Fruit fly (Drosophila melanogaster) whole organism, embryonic: ENCODE results near the gene Art9.

Source experiments
- Ada2b ChIP-seq: fragments of 200-800 bp; sonication (Bioruptor generic); IDR thresholded peaks from 2 replicates; pipeline ENCODE4 v1.3.6; 2022; ENCODE audit warnings: missing biosample characterization, missing genetic modification characterization
- Asciz ChIP-seq: fragments of 200-800 bp; sonication (Bioruptor generic); optimal IDR thresholded peaks from 2 replicates; lab custom pipeline; 2017; ENCODE audit warnings: missing biosample characterization, mild to moderate bottlenecking, missing genetic modification characterization, missing genetic modification reagents
- Atf3 ChIP-seq: fragments of 200-800 bp; sonication (Bioruptor generic); optimal IDR thresholded peaks from 3 replicates; lab custom pipeline; 2016; ENCODE audit warnings: missing biosample characterization, missing genetic modification characterization
- B-H1 ChIP-seq: fragments of 200-800 bp; sonication (Bioruptor generic); IDR thresholded peaks from 3 replicates; pipeline ENCODE4 v1.3.6; 2022; ENCODE audit warnings: missing biosample characterization, missing genetic modification characterization
- Bgb ChIP-seq: fragments of 200-800 bp; sonication (Bioruptor generic); IDR thresholded peaks from 2 replicates; pipeline ENCODE4 v1.3.6; 2022; ENCODE audit warnings: missing biosample characterization, missing genetic modification characterization; ENCODE audit not compliant: partially characterized antibody
- CG10431 ChIP-seq: fragments of 200-800 bp; sonication (Bioruptor generic); optimal IDR thresholded peaks from 3 replicates; lab custom pipeline; 2018; ENCODE audit warnings: missing biosample characterization, mild to moderate bottlenecking, missing genetic modification characterization
- CG10654 ChIP-seq: fragments of 200-800 bp; sonication (Bioruptor generic); optimal IDR thresholded peaks from 2 replicates; lab custom pipeline; 2016; ENCODE audit warnings: missing biosample characterization, missing genetic modification characterization
- CG12299 ChIP-seq: fragments of 200-800 bp; sonication (Bioruptor generic); optimal IDR thresholded peaks from 2 replicates; lab custom pipeline; 2018; ENCODE audit warnings: missing biosample characterization, mild to moderate bottlenecking, missing genetic modification characterization
- CG12942 ChIP-seq: fragments of 200-800 bp; sonication (Bioruptor generic); optimal IDR thresholded peaks from 3 replicates; lab custom pipeline; 2016; ENCODE audit warnings: missing biosample characterization, missing genetic modification characterization
- CG14710 ChIP-seq: fragments of 200-800 bp; sonication (Bioruptor generic); optimal IDR thresholded peaks from 3 replicates; lab custom pipeline; 2019; ENCODE audit warnings: missing biosample characterization, mild to moderate bottlenecking, missing genetic modification characterization, moderate library complexity
- CG14965 ChIP-seq: fragments of 200-800 bp; sonication (Bioruptor generic); optimal IDR thresholded peaks from 2 replicates; lab custom pipeline; 2016; ENCODE audit warnings: missing biosample characterization, missing genetic modification characterization, borderline replicate concordance
- CG17361 ChIP-seq: fragments of 200-800 bp; sonication (Bioruptor generic); IDR thresholded peaks from 3 replicates; pipeline ENCODE4 v1.3.6; 2022; ENCODE audit warnings: missing biosample characterization, missing genetic modification characterization
- CG17829 ChIP-seq: fragments of 200-800 bp; optimal IDR thresholded peaks from 2 replicates; lab custom pipeline; 2019; ENCODE audit warnings: missing biosample characterization, mild to moderate bottlenecking, missing genetic modification characterization, moderate library complexity
- CG2116 ChIP-seq: fragments of 200-800 bp; sonication (Bioruptor generic); optimal IDR thresholded peaks from 3 replicates; lab custom pipeline; 2018; ENCODE audit warnings: missing biosample characterization, mild to moderate bottlenecking, missing genetic modification characterization
- CG30020 ChIP-seq: fragments of 200-800 bp; optimal IDR thresholded peaks from 2 replicates; lab custom pipeline; 2019; ENCODE audit warnings: missing biosample characterization, mild to moderate bottlenecking, missing genetic modification characterization, moderate library complexity
- CG4360 ChIP-seq: fragments of 200-800 bp; sonication (Bioruptor generic); IDR thresholded peaks from 2 replicates; pipeline ENCODE4 v1.3.6; 2022; ENCODE audit warnings: missing biosample characterization, missing genetic modification characterization
- CG6175 ChIP-seq: fragments of 200-800 bp; sonication (Bioruptor generic); IDR thresholded peaks from 3 replicates; pipeline ENCODE4 v1.3.6; 2022; ENCODE audit warnings: missing biosample characterization, missing genetic modification characterization
- CG7745 ChIP-seq: fragments of 200-800 bp; sonication (Bioruptor generic); optimal IDR thresholded peaks from 2 replicates; lab custom pipeline; 2018; ENCODE audit warnings: missing biosample characterization, mild to moderate bottlenecking, missing genetic modification characterization, moderate library complexity
- CG8944 ChIP-seq: fragments of 200-800 bp; sonication (Bioruptor generic); optimal IDR thresholded peaks from 3 replicates; lab custom pipeline; 2016; ENCODE audit warnings: missing biosample characterization, missing genetic modification characterization
- CHES-1-like ChIP-seq: fragments of 200-800 bp; sonication (Bioruptor generic); optimal IDR thresholded peaks from 2 replicates; lab custom pipeline; 2016; ENCODE audit warnings: missing biosample characterization, missing genetic modification characterization
- Ets65A ChIP-seq: fragments of 200-800 bp; sonication (Bioruptor generic); peaks from one replicate; lab custom pipeline; 2016; ENCODE audit warnings: missing biosample characterization, missing genetic modification characterization
- Fer1 ChIP-seq: fragments of 200-800 bp; sonication (Bioruptor generic); optimal IDR thresholded peaks from 2 replicates; lab custom pipeline; 2017; ENCODE audit warnings: missing biosample characterization, mild to moderate bottlenecking, missing genetic modification characterization
- Fer2 ChIP-seq: fragments of 200-800 bp; sonication (Bioruptor generic); optimal IDR thresholded peaks from 2 replicates; lab custom pipeline; 2018; ENCODE audit warnings: missing biosample characterization, mild to moderate bottlenecking, missing genetic modification characterization, moderate library complexity
- HLH3B ChIP-seq: fragments of 200-800 bp; sonication (Bioruptor generic); IDR thresholded peaks from 2 replicates; pipeline ENCODE4 v1.3.6; 2022; ENCODE audit warnings: missing biosample characterization, missing genetic modification characterization
- Med ChIP-seq: fragments of 200-800 bp; sonication (Bioruptor generic); peaks from one replicate; lab custom pipeline; 2016; ENCODE audit warnings: missing biosample characterization, missing genetic modification characterization, mild to moderate bottlenecking, inconsistent platforms, moderate library complexity
- Mes4 ChIP-seq: fragments of 200-800 bp; sonication (Bioruptor generic); optimal IDR thresholded peaks from 2 replicates; lab custom pipeline; 2016; ENCODE audit warnings: missing biosample characterization, missing genetic modification characterization
- Side ChIP-seq: fragments of 200-800 bp; sonication (Bioruptor generic); optimal IDR thresholded peaks from 2 replicates; lab custom pipeline; 2016; ENCODE audit warnings: missing biosample characterization, missing genetic modification characterization
- Six4 ChIP-seq: fragments of 200-800 bp; sonication (Bioruptor generic); optimal IDR thresholded peaks from 2 replicates; lab custom pipeline; 2016; ENCODE audit warnings: missing biosample characterization, missing genetic modification characterization
- aop ChIP-seq: fragments of 200-800 bp; sonication (Bioruptor generic); IDR thresholded peaks from 2 replicates; pipeline ENCODE4 v1.3.6; 2022; ENCODE audit warnings: missing biosample characterization, missing genetic modification characterization
- chm ChIP-seq: fragments of 200-800 bp; sonication (Bioruptor generic); IDR thresholded peaks from 2 replicates; pipeline ENCODE4 v1.3.6; 2022; ENCODE audit warnings: missing biosample characterization, missing genetic modification characterization
- danr ChIP-seq: fragments of 200-800 bp; sonication (Bioruptor generic); IDR thresholded peaks from 2 replicates; pipeline ENCODE4 v1.3.6; 2022; ENCODE audit warnings: missing biosample characterization, missing genetic modification characterization
- emc ChIP-seq: fragments of 200-800 bp; sonication (Bioruptor generic); optimal IDR thresholded peaks from 2 replicates; lab custom pipeline; 2016; ENCODE audit warnings: missing biosample characterization, missing genetic modification characterization
- fru ChIP-seq: fragments of >200 bp; optimal IDR thresholded peaks from 2 replicates; lab custom pipeline; 2017
- grau ChIP-seq: fragments of 200-800 bp; optimal IDR thresholded peaks from 3 replicates; lab custom pipeline; 2019; ENCODE audit warnings: missing biosample characterization, mild to moderate bottlenecking, missing genetic modification characterization, moderate library complexity
- grn ChIP-seq: fragments of 200-800 bp; sonication (Bioruptor generic); optimal IDR thresholded peaks from 3 replicates; lab custom pipeline; 2017; ENCODE audit warnings: missing biosample characterization, missing genetic modification characterization
- gsb-n ChIP-seq: fragments of 200-800 bp; sonication (Bioruptor generic); optimal IDR thresholded peaks from 3 replicates; lab custom pipeline; 2018; ENCODE audit warnings: missing biosample characterization, mild to moderate bottlenecking, missing genetic modification characterization
- jing ChIP-seq: fragments of 200-800 bp; sonication (Bioruptor generic); optimal IDR thresholded peaks from 2 replicates; lab custom pipeline; 2018; ENCODE audit warnings: missing biosample characterization, mild to moderate bottlenecking, missing genetic modification characterization
- lmd ChIP-seq: fragments of 200-800 bp; sonication (Bioruptor generic); IDR thresholded peaks from 2 replicates; pipeline ENCODE4 v1.3.6; 2022; ENCODE audit warnings: missing biosample characterization, missing genetic modification characterization
- nom ChIP-seq: fragments of 200-800 bp; sonication (Bioruptor generic); optimal IDR thresholded peaks from 2 replicates; lab custom pipeline; 2017; ENCODE audit warnings: missing biosample characterization, missing genetic modification characterization, mild to moderate bottlenecking, moderate library complexity, missing genetic modification reagents
- phol ChIP-seq: fragments of 200-800 bp; sonication (Bioruptor generic); optimal IDR thresholded peaks from 3 replicates; lab custom pipeline; 2018; ENCODE audit warnings: missing biosample characterization, mild to moderate bottlenecking, missing genetic modification characterization, moderate library complexity
- pum ChIP-seq: fragments of 200-800 bp; sonication (Bioruptor generic); optimal IDR thresholded peaks from 2 replicates; lab custom pipeline; 2016; ENCODE audit warnings: missing biosample characterization, missing genetic modification characterization
- sim ChIP-seq: fragments of 200-800 bp; sonication (Bioruptor generic); IDR thresholded peaks from 2 replicates; pipeline ENCODE4 v1.3.6; 2022; ENCODE audit warnings: missing biosample characterization, missing genetic modification characterization
- slp2 ChIP-seq: fragments of 200-800 bp; sonication (Bioruptor generic); optimal IDR thresholded peaks from 2 replicates; lab custom pipeline; 2016; ENCODE audit warnings: missing biosample characterization, missing genetic modification characterization
- ssp ChIP-seq: fragments of 200-800 bp; sonication (Bioruptor generic); IDR thresholded peaks from 2 replicates; pipeline ENCODE4 v1.3.6; 2022; ENCODE audit warnings: missing biosample characterization, missing genetic modification characterization
- tap ChIP-seq: fragments of 200-800 bp; optimal IDR thresholded peaks from 3 replicates; lab custom pipeline; 2019; ENCODE audit warnings: missing biosample characterization, mild to moderate bottlenecking, missing genetic modification characterization, moderate library complexity
- tio ChIP-seq: fragments of 200-800 bp; sonication (Bioruptor generic); optimal IDR thresholded peaks from 2 replicates; lab custom pipeline; 2017; ENCODE audit warnings: missing biosample characterization, missing genetic modification characterization, inconsistent platforms
- tup ChIP-seq: fragments of 200-800 bp; sonication (Bioruptor generic); optimal IDR thresholded peaks from 2 replicates; lab custom pipeline; 2016; ENCODE audit warnings: missing biosample characterization, mild to moderate bottlenecking, missing genetic modification characterization, moderate library complexity
- unpg ChIP-seq: fragments of 200-800 bp; sonication (Bioruptor generic); optimal IDR thresholded peaks from 3 replicates; lab custom pipeline; 2018; ENCODE audit warnings: missing biosample characterization, mild to moderate bottlenecking, missing genetic modification characterization, moderate library complexity
- wek ChIP-seq: fragments of 200-800 bp; sonication (Bioruptor generic); optimal IDR thresholded peaks from 3 replicates; lab custom pipeline; 2018; ENCODE audit warnings: missing biosample characterization, mild to moderate bottlenecking, missing genetic modification characterization, moderate library complexity
- wor ChIP-seq: fragments of 200-800 bp; sonication (Bioruptor generic); IDR thresholded peaks from 2 replicates; pipeline ENCODE4 v1.3.6; 2022; ENCODE audit warnings: missing biosample characterization, missing genetic modification characterization

Gene Art9

DNA sequence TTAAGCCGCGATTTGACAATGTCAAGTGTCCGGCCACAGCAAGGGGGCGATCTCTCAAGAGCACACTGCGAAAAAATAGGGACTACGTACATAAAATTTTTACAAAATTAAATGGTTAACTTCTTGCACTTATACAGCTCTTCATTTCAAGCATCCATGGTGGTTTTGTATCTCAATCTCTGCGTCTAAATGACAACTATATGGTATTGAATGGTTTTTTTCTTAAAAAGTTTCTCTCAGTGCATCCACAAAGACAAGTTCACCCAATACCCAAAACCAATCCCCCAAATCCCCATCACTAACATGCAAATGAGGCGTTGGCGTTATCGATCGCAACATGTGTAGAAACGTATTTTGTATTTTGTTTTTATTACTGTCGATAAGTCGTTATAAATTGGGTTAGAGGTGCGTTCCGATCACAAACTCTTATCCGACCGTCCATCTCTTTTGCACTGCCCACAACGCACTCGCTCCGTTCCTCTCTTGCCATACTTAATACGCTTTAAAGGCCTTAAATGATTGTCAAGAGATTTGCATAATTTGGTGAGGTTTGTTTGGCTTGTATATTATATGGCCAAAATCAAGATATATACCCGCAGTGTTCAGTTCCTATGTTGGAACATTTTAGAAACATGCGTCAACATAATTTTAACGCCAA, 28.4 kb downstream of the Art9 start (continued):
- TF ChIP-seq grau (tag; lab: Kevin White, UChicago): peak; percentile 74
- peak; percentile 74 for TF ChIP-seq CG8944 (GFP tag; lab: Kevin White, UChicago)
- TF ChIP-seq Fer1: no peak
- TF ChIP-seq CG10654 (GFP tag; lab: Kevin White, UChicago): peak; percentile 57
- peak; percentile 94 for TF ChIP-seq Ets65A (GFP tag; lab: Kevin White, UChicago)
- TF ChIP-seq grn (GFP tag; lab: Kevin White, UChicago): peak; percentile 64
- peak; percentile 13 for TF ChIP-seq CG12299
- TF ChIP-seq nom (GFP tag; lab: Kevin White, UChicago): no peak
- peak; percentile 41 for TF ChIP-seq CHES-1-like (GFP tag; lab: Kevin White, UChicago)
- TF ChIP-seq Asciz (GFP tag; lab: Kevin White, UChicago): peak; percentile 70
- TF ChIP-seq jing (GFP tag; lab: Kevin White, UChicago): peak; percentile 38
- TF ChIP-seq tap (tag; lab: Kevin White, UChicago): peak; percentile 74
- TF ChIP-seq sim (GFP tag; lab: Robert Waterston, UW): peak; percentile 60; the same call in 1 of the 2 replicates
- peak; percentile 84 for TF ChIP-seq Ada2b (GFP tag; lab: Robert Waterston, UW)
- no peak for TF ChIP-seq emc (GFP tag; lab: Kevin White, UChicago)
- peak; percentile 58 for TF ChIP-seq ssp (GFP tag; lab: Robert Waterston, UW)
- TF ChIP-seq Med (GFP tag; lab: Kevin White, UChicago): peak; percentile 97
- peak; percentile 40 for TF ChIP-seq Fer2 (tag; lab: Kevin White, UChicago)
- TF ChIP-seq phol (tag; lab: Kevin White, UChicago): peak; percentile 80
- peak; percentile 29 for TF ChIP-seq Mes4 (GFP tag; lab: Kevin White, UChicago)
- TF ChIP-seq tio (GFP tag; lab: Kevin White, UChicago): peak; percentile 56
- peak; percentile 81 for TF ChIP-seq CG17829 (tag; lab: Kevin White, UChicago)
- peak; percentile 85 for TF ChIP-seq chm
- peak; percentile 50 for TF ChIP-seq wek (GFP tag; lab: Kevin White, UChicago)
- peak; percentile 35 for TF ChIP-seq gsb-n
- TF ChIP-seq CG4360 (GFP tag; lab: Robert Waterston, UW): no peak
- peak; percentile 87 for TF ChIP-seq HLH3B
- no peak for TF ChIP-seq CG7745 (tag; lab: Kevin White, UChicago)
- TF ChIP-seq tup: no peak
- no peak for TF ChIP-seq CG30020 (tag; lab: Kevin White, UChicago)
- peak; percentile 84 for TF ChIP-seq unpg (GFP tag; lab: Kevin White, UChicago)
- TF ChIP-seq CG6175 (GFP tag; lab: Robert Waterston, UW): no peak; the same call in 2 of the 3 replicates
- no peak for TF ChIP-seq fru (lab: Kevin White, UChicago)
- peak; percentile 62 for TF ChIP-seq Atf3 (GFP tag; lab: Kevin White, UChicago)
- TF ChIP-seq lmd (GFP tag; lab: Robert Waterston, UW): peak; percentile 85
- peak; percentile 59 for TF ChIP-seq danr (GFP tag; lab: Robert Waterston, UW)
- TF ChIP-seq wor (GFP tag; lab: Robert Waterston, UW): peak; percentile 67; the same call in 1 of the 2 replicates
- peak; percentile 84 for TF ChIP-seq CG17361 (GFP tag; lab: Robert Waterston, UW)
- peak; percentile 52 for TF ChIP-seq Six4 (GFP tag; lab: Kevin White, UChicago)
- TF ChIP-seq CG2116 (GFP tag; lab: Kevin White, UChicago): peak; percentile 36
- no peak for TF ChIP-seq aop (GFP tag; lab: Robert Waterston, UW)
- no peak for TF ChIP-seq CG10431 (GFP tag; lab: Kevin White, UChicago)
- TF ChIP-seq CG14965: no peak
- TF ChIP-seq pum (GFP tag; lab: Kevin White, UChicago): peak; percentile 81
- TF ChIP-seq slp2 (GFP tag; lab: Kevin White, UChicago): peak; percentile 56
- TF ChIP-seq CG12942: peak; percentile 51
- peak; percentile 60 for TF ChIP-seq CG14710 (tag; lab: Kevin White, UChicago)
- peak; percentile 74 for TF ChIP-seq B-H1 (GFP tag; lab: Robert Waterston, UW)
- TF ChIP-seq Bgb (GFP tag; lab: Robert Waterston, UW): no peak
- peak; percentile 74 for TF ChIP-seq Side (GFP tag; lab: Kevin White, UChicago)
